Fruit fly (Drosophila melanogaster): Measurements from ENCODE around the gene Glyp.
A peak's percentile ranks its signal among the peaks of the same experiment; 100 is the strongest.

The Glyp gene

dm6 chr2L:2144725-2145656 lies 14.4 kb downstream of the Glyp start, which contains the start of gene tho2 (continued):
- TF ChIP-seq CG11085 (GFP tag; IDR thresholded peaks at IDR 0.05) (no peak), Oaz (GFP tag; IDR thresholded peaks at IDR 0.05) (no peak), CG15073 (GFP tag; optimal IDR thresholded peaks at IDR 0.05) (no peak), Hmx (GFP tag; optimal IDR thresholded peaks at IDR 0.05) (no peak), CG12744 (GFP tag; optimal IDR thresholded peaks at IDR 0.05) (no peak), CG12391 (tag; optimal IDR thresholded peaks at IDR 0.05) (no peak), Dek (tag; optimal IDR thresholded peaks at IDR 0.05) (no peak), Bteb2 (GFP tag; optimal IDR thresholded peaks at IDR 0.05) (no peak), MESR4 (GFP tag; optimal IDR thresholded peaks at IDR 0.05) (peak; percentile 78), MBD-R2 (GFP tag; IDR thresholded peaks at IDR 0.05) (peak; percentile 61; the same call in 1 of the 2 replicates), gro (GFP tag; optimal IDR thresholded peaks at IDR 0.05) (no peak), sr (GFP tag; IDR thresholded peaks at IDR 0.05) (0 out of 3 replicates have a peak, but pooled peaks have one; percentile 20), run (tag; optimal IDR thresholded peaks at IDR 0.05) (no peak), fu2 (GFP tag; optimal IDR thresholded peaks at IDR 0.05) (no peak), sens-2 (GFP tag; IDR thresholded peaks at IDR 0.05) (no peak), CG31365 (tag; optimal IDR thresholded peaks at IDR 0.05) (no peak), esg (GFP tag; conservative IDR thresholded peaks at IDR 0.05) (no peak), Doc3 (GFP tag; IDR thresholded peaks at IDR 0.05; ENCODE audit: partially characterized antibody) (no peak), CG1024 (GFP tag; IDR thresholded peaks at IDR 0.05) (peak; percentile 33; the same call in 1 of the 2 replicates), row (GFP tag; IDR thresholded peaks at IDR 0.05) (peak; percentile 66), en (GFP tag; optimal IDR thresholded peaks at IDR 0.05) (no peak), kay (GFP tag; optimal IDR thresholded peaks at IDR 0.05) (no peak), CG34376 (GFP tag; optimal IDR thresholded peaks at IDR 0.05) (no peak), CG17328 (GFP tag; IDR thresholded peaks at IDR 0.05) (no peak), Hr39 (optimal IDR thresholded peaks at IDR 0.05) (no peak), CG11093 (GFP tag; IDR thresholded peaks at IDR 0.05) (no peak), CG6175 (GFP tag; IDR thresholded peaks at IDR 0.05) (no peak), NC2β (GFP tag; optimal IDR thresholded peaks at IDR 0.05) (no peak), cg (GFP tag; optimal IDR thresholded peaks at IDR 0.05) (no peak), Awh (GFP tag; IDR thresholded peaks at IDR 0.05) (no peak), nau (GFP tag; optimal IDR thresholded peaks at IDR 0.05) (no peak), scrt (GFP tag; optimal IDR thresholded peaks at IDR 0.05) (no peak), dysf (GFP tag; IDR thresholded peaks at IDR 0.05) (no peak), shn (GFP tag; optimal IDR thresholded peaks at IDR 0.05) (no peak), CG15514 (GFP tag; optimal IDR thresholded peaks at IDR 0.05) (no peak), CG7357 (GFP tag; IDR thresholded peaks at IDR 0.05) (0 out of 3 replicates have a peak, but pooled peaks have one; percentile 27), CG10565 (GFP tag; optimal IDR thresholded peaks at IDR 0.05) (no peak), rib (GFP tag; IDR thresholded peaks at IDR 0.05) (no peak), pan (optimal IDR thresholded peaks at IDR 0.05) (no peak), pan (GFP tag; optimal IDR thresholded peaks at IDR 0.05 in 1 of 2, IDR thresholded peaks at IDR 0.05 in 1 of 2) (no peak), cwo (GFP tag; optimal IDR thresholded peaks at IDR 0.05) (no peak), Six4 (GFP tag; optimal IDR thresholded peaks at IDR 0.05) (no peak), Eip74EF (GFP tag; optimal IDR thresholded peaks at IDR 0.05) (no peak), CG9727 (GFP tag; optimal IDR thresholded peaks at IDR 0.05) (no peak), Hey (tag; optimal IDR thresholded peaks at IDR 0.05) (no peak), mirr (GFP tag; optimal IDR thresholded peaks at IDR 0.05) (no peak), phol (tag; optimal IDR thresholded peaks at IDR 0.05) (peak; percentile 2), ken (GFP tag; IDR thresholded peaks at IDR 0.05) (no peak), dimm (GFP tag; IDR thresholded peaks at IDR 0.05) (no peak), kah (GFP tag; optimal IDR thresholded peaks at IDR 0.05) (no peak)
